Fruit fly (Drosophila melanogaster): ENCODE data around the gene vrs.

Gene vrs

dm6 chr3R:12402935-12403334 lies 44.5 kb upstream of the vrs start (continued):
- TF ChIP-seq CG32532 (GFP tag; IDR thresholded peaks at IDR 0.05) = peak; percentile 96
- peak; percentile 91 for TF ChIP-seq YL-1 (GFP tag; optimal IDR thresholded peaks at IDR 0.05)
- peak; percentile 94 for TF ChIP-seq Mrtf (GFP tag; IDR thresholded peaks at IDR 0.05)
- TF ChIP-seq abd-A (tag; optimal IDR thresholded peaks at IDR 0.05) = no peak
- TF ChIP-seq bbx (GFP tag; IDR thresholded peaks at IDR 0.05; ENCODE audit: partially characterized antibody) = no peak
- peak; percentile 95 for TF ChIP-seq CG10366 (GFP tag; IDR thresholded peaks at IDR 0.05)
- TF ChIP-seq otp (GFP tag; IDR thresholded peaks at IDR 0.05) = peak; percentile 95
- peak; percentile 93 for TF ChIP-seq wdn (GFP tag; IDR thresholded peaks at IDR 0.05)
- TF ChIP-seq Opbp (GFP tag; IDR thresholded peaks at IDR 0.05; ENCODE audit: partially characterized antibody) = no peak
- TF ChIP-seq ro (GFP tag; IDR thresholded peaks at IDR 0.05) = peak; percentile 63
- peak; percentile 97 for TF ChIP-seq caup (GFP tag; optimal IDR thresholded peaks at IDR 0.05; ENCODE audit: severe bottlenecking)
- TF ChIP-seq Rx (GFP tag; IDR thresholded peaks at IDR 0.05) = peak; percentile 94
- peak; percentile 98 for TF ChIP-seq CG9727 (GFP tag; optimal IDR thresholded peaks at IDR 0.05)
- TF ChIP-seq Sry-δ (GFP tag; optimal IDR thresholded peaks at IDR 0.05) = peak; percentile 66
- TF ChIP-seq Lim3 (GFP tag; IDR thresholded peaks at IDR 0.05) = peak; percentile 88
- peak; percentile 97 for TF ChIP-seq onecut (GFP tag; IDR thresholded peaks at IDR 0.05)
- peak; percentile 46 for TF ChIP-seq pzg (GFP tag; optimal IDR thresholded peaks at IDR 0.05)
- TF ChIP-seq gcm (GFP tag; optimal IDR thresholded peaks at IDR 0.05) = peak; percentile 98
- peak; percentile 99 for TF ChIP-seq scrt (GFP tag; optimal IDR thresholded peaks at IDR 0.05)
- peak; percentile 87 for TF ChIP-seq pnt (GFP tag; optimal IDR thresholded peaks at IDR 0.05)
- peak; percentile 74 for TF ChIP-seq bigmax (GFP tag; optimal IDR thresholded peaks at IDR 0.05)
- peak; percentile 99 for TF ChIP-seq nom (GFP tag; optimal IDR thresholded peaks at IDR 0.05)
- peak; percentile 94 for TF ChIP-seq CG3847 (GFP tag; IDR thresholded peaks at IDR 0.05)
- TF ChIP-seq Tbp (GFP tag; optimal IDR thresholded peaks at IDR 0.05) = no peak
- TF ChIP-seq repo (GFP tag; optimal IDR thresholded peaks at IDR 0.05) = peak; percentile 98
- peak; percentile 89 for TF ChIP-seq cas (GFP tag; IDR thresholded peaks at IDR 0.05)
- TF ChIP-seq Hey (tag; optimal IDR thresholded peaks at IDR 0.05) = peak; percentile 86
- peak; percentile 95 for TF ChIP-seq E2f1 (GFP tag; IDR thresholded peaks at IDR 0.05)
- peak; percentile 88 for TF ChIP-seq CG43689 (GFP tag; IDR thresholded peaks at IDR 0.05)
- TF ChIP-seq tio (GFP tag; optimal IDR thresholded peaks at IDR 0.05) = no peak
- TF ChIP-seq bcd (GFP tag; optimal IDR thresholded peaks at IDR 0.05) = peak; percentile 97
- peak; percentile 76 for TF ChIP-seq CG4282 (GFP tag; optimal IDR thresholded peaks at IDR 0.05)
- peak; percentile 91 for TF ChIP-seq CG12236 (GFP tag; optimal IDR thresholded peaks at IDR 0.05)
- TF ChIP-seq CG17385 (GFP tag; optimal IDR thresholded peaks at IDR 0.05) = peak; percentile 96
- peak; percentile 76 for TF ChIP-seq ssp (GFP tag; IDR thresholded peaks at IDR 0.05)
- TF ChIP-seq CG15601 (tag; optimal IDR thresholded peaks at IDR 0.05) = peak; percentile 98
- TF ChIP-seq crp (GFP tag; optimal IDR thresholded peaks at IDR 0.05) = peak in 1 of 2 experiments; percentile 67
- peak; percentile 84 for TF ChIP-seq CG16815 (GFP tag; optimal IDR thresholded peaks at IDR 0.05)
- TF ChIP-seq wek (GFP tag; optimal IDR thresholded peaks at IDR 0.05) = peak; percentile 92
- peak; percentile 100 for TF ChIP-seq chm (GFP tag; IDR thresholded peaks at IDR 0.05)
- TF ChIP-seq CG17568 (GFP tag; optimal IDR thresholded peaks at IDR 0.05) = peak; percentile 97
- peak; percentile 84 for TF ChIP-seq CG4617 (GFP tag; optimal IDR thresholded peaks at IDR 0.05; ENCODE audit: borderline replicate concordance)
- no peak for TF ChIP-seq CG42726 (GFP tag; IDR thresholded peaks at IDR 0.05; ENCODE audit: partially characterized antibody)
- TF ChIP-seq CG16779 (GFP tag; IDR thresholded peaks at IDR 0.05) = peak; percentile 92
- peak; percentile 91 for TF ChIP-seq CG8281 (tag; optimal IDR thresholded peaks at IDR 0.05)
- TF ChIP-seq her (GFP tag; optimal IDR thresholded peaks at IDR 0.05) = peak; percentile 90
- TF ChIP-seq CG11560 (tag; IDR thresholded peaks at IDR 0.05) = peak; percentile 65; the same call in 2 of the 3 replicates
- TF ChIP-seq slou (GFP tag; optimal IDR thresholded peaks at IDR 0.05) = peak; percentile 86
- peak; percentile 97 for TF ChIP-seq Dek (tag; optimal IDR thresholded peaks at IDR 0.05)
- TF ChIP-seq Adf1 (GFP tag; IDR thresholded peaks at IDR 0.05) = peak; percentile 77
- peak; percentile 88 for TF ChIP-seq CG8089 (GFP tag; optimal IDR thresholded peaks at IDR 0.05)
